Worm (Caenorhabditis elegans) whole organism, late embryonic: ENCODE data around the gene btb-9.

Source experiments
- C38D4.7 ChIP-seq: fragments of 200-800 bp; sonication (Bioruptor generic); optimal IDR thresholded peaks from 2 replicates; lab custom pipeline; 2018; ENCODE audit warnings: mild to moderate bottlenecking, missing genetic modification characterization, moderate library complexity, missing compliant biosample characterization
- Y22D7AL.16 ChIP-seq: sonication (generic microtip); optimal IDR thresholded peaks from 2 replicates; lab custom pipeline; 2016; ENCODE audit warnings: missing genetic modification characterization, missing compliant biosample characterization
- ceh-2 ChIP-seq: sonication (generic microtip); optimal IDR thresholded peaks from 2 replicates; lab custom pipeline; 2016; ENCODE audit warnings: missing genotype, missing genetic modification characterization, missing compliant biosample characterization
- ceh-22 ChIP-seq: sonication (generic microtip); optimal IDR thresholded peaks from 2 replicates; lab custom pipeline; 2017; ENCODE audit warnings: missing biosample characterization, missing genetic modification characterization
- ceh-6 ChIP-seq: fragments of 200-800 bp; sonication (Bioruptor generic); optimal IDR thresholded peaks from 2 replicates; lab custom pipeline; 2018; ENCODE audit warnings: mild to moderate bottlenecking, missing genetic modification characterization, missing compliant biosample characterization
- dmd-4 ChIP-seq: sonication (generic microtip); optimal IDR thresholded peaks from 2 replicates; lab custom pipeline; 2016; ENCODE audit warnings: borderline replicate concordance, missing genetic modification characterization, missing compliant biosample characterization
- fax-1 ChIP-seq: sonication (generic microtip); optimal IDR thresholded peaks from 2 replicates; lab custom pipeline; 2016; ENCODE audit warnings: missing genotype, missing genetic modification characterization, missing compliant biosample characterization
- hlh-30 ChIP-seq: sonication (generic microtip); optimal IDR thresholded peaks from 2 replicates; lab custom pipeline; 2017; ENCODE audit warnings: antibody characterized with exemption, missing genetic modification characterization, missing compliant biosample characterization; ENCODE audit not compliant: insufficient read depth
- nhr-11 ChIP-seq: fragments of 150-350 bp; optimal IDR thresholded peaks from 2 replicates; lab custom pipeline; 2014; ENCODE audit warnings: missing biosample characterization, missing genetic modification characterization
- pat-9 ChIP-seq: fragments of 200-800 bp; sonication (Bioruptor generic); optimal IDR thresholded peaks from 2 replicates; lab custom pipeline; 2018; ENCODE audit warnings: mild to moderate bottlenecking, missing genetic modification characterization, moderate library complexity, missing compliant biosample characterization
- pha-4 ChIP-seq: fragments of 150-350 bp; optimal IDR thresholded peaks from 2 replicates; lab custom pipeline; 2018; ENCODE audit warnings: missing biosample characterization, missing genetic modification reagents, missing genetic modification characterization
- sox-4 ChIP-seq: sonication (generic microtip); optimal IDR thresholded peaks from 2 replicates; lab custom pipeline; 2017; ENCODE audit warnings: mild to moderate bottlenecking, missing genetic modification characterization, inconsistent platforms, missing compliant biosample characterization
- tbx-7 ChIP-seq: sonication (generic microtip); optimal IDR thresholded peaks from 2 replicates; lab custom pipeline; 2016; ENCODE audit warnings: missing genotype, missing genetic modification characterization, missing compliant biosample characterization

DNA sequence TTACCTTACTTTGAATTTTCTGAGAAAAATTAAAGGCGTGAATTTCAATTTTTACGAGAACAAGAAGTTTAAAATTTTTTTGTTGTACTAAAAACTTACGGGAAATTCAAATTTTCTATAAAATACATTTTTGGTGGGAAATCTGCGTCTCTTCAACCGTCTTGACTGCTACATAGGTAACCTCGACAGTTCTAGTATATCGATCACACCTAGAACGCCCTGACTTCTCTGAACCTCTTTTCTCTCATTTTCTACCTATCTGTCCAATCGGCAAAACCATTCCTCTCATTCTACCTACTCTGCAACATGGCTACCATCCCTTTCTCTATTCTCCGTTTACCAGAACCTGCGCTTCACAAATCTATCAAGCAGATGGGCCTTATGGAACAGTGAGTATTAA is 44.6 kb upstream of the btb-9 start, which contains the start of gene fbxb-25:
- TF ChIP-seq fax-1 (tag; lab: Kevin White, UChicago) (no peak), hlh-30 (tag; lab: Kevin White, UChicago) (no peak), tbx-7 (no peak), ceh-6 (GFP tag; lab: Kevin White, UChicago) (no peak), Y22D7AL.16 (tag; lab: Kevin White, UChicago) (no peak), C38D4.7 (GFP tag; lab: Kevin White, UChicago) (no peak), nhr-11 (tag; lab: Kevin White, UChicago) (no peak), ceh-22 (tag; lab: Kevin White, UChicago) (no peak), pha-4 (tag; lab: Kevin White, UChicago) (no peak), sox-4 (tag; lab: Kevin White, UChicago) (no peak), dmd-4 (tag; lab: Kevin White, UChicago) (no peak), pat-9 (tag; lab: Kevin White, UChicago) (no peak), ceh-2 (tag; lab: Kevin White, UChicago) (no peak)
